Worm (Caenorhabditis elegans) whole organism, L1 larva: ENCODE results near the gene hex-3.

Experiments used
- C16A3.4 ChIP-seq: fragments of 150-350 bp; optimal IDR thresholded peaks from 2 replicates; lab custom pipeline; 2014; ENCODE audit warnings: missing biosample characterization, missing genetic modification characterization
- F16B12.6 ChIP-seq: fragments of 150-350 bp; optimal IDR thresholded peaks from 2 replicates; lab custom pipeline; 2014; ENCODE audit warnings: missing biosample characterization, missing genetic modification characterization
- aha-1 ChIP-seq: fragments of 150-350 bp; optimal IDR thresholded peaks from 2 replicates; lab custom pipeline; 2014; ENCODE audit warnings: missing biosample characterization, missing genetic modification characterization
- aly-2 ChIP-seq: fragments of 150-350 bp; optimal IDR thresholded peaks from 2 replicates; lab custom pipeline; 2014; ENCODE audit warnings: missing biosample characterization, missing genetic modification characterization
- ceh-63 ChIP-seq: fragments of 200-800 bp; sonication (Bioruptor generic); optimal IDR thresholded peaks from 2 replicates; lab custom pipeline; 2018; ENCODE audit warnings: mild to moderate bottlenecking, missing genetic modification characterization, missing compliant biosample characterization
- ceh-82 ChIP-seq, 3 experiments: fragments of 150-350 bp in 1 of 3; sonication (generic microtip) in 2 of 3; optimal IDR thresholded peaks; 2 replicates each; lab custom pipeline; 2014 to 2017; ENCODE audit warnings: missing biosample characterization in 3 of 3, missing genetic modification characterization in 3 of 3
- efl-1 ChIP-seq, 4 experiments: fragments of 150-350 bp; optimal IDR thresholded peaks in 3 of 4; peaks in 1 of 4; 1 replicate in 1 of 4; 2 replicates in 3 of 4; lab custom pipeline; 2014; ENCODE audit warnings: missing biosample characterization in 2 of 4, missing genetic modification characterization in 2 of 4, missing genetic modification reagents in 2 of 4
- egl-13 ChIP-seq: sonication (generic microtip); optimal IDR thresholded peaks from 2 replicates; lab custom pipeline; 2016; ENCODE audit warnings: missing genotype, missing genetic modification reagents, missing genetic modification characterization, missing compliant biosample characterization
- egl-27 ChIP-seq, 2 experiments: fragments of 150-350 bp in 1 of 2; sonication (generic microtip); optimal IDR thresholded peaks; 3 replicates each; lab custom pipeline; 2017 to 2018; ENCODE audit warnings: missing biosample characterization in 2 of 2, missing genetic modification characterization in 2 of 2, missing genetic modification reagents in 2 of 2
- elt-2 ChIP-seq: sonication (generic microtip); optimal IDR thresholded peaks from 2 replicates; lab custom pipeline; 2016; ENCODE audit warnings: missing genetic modification characterization, mild to moderate bottlenecking, inconsistent platforms, missing compliant biosample characterization, missing genetic modification reagents
- elt-3 ChIP-seq, 6 experiments: fragments of 150-350 bp in 1 of 6; sonication (generic microtip); optimal IDR thresholded peaks; 2 replicates each; lab custom pipeline; 2017 to 2018; ENCODE audit warnings: missing biosample characterization in 6 of 6, missing genetic modification characterization in 6 of 6, inconsistent platforms in 1 of 6
- fkh-10 ChIP-seq: sonication (generic microtip); optimal IDR thresholded peaks from 2 replicates; lab custom pipeline; 2017; ENCODE audit warnings: missing biosample characterization, missing genetic modification reagents, missing genetic modification characterization
- fkh-4 ChIP-seq: sonication (generic microtip); optimal IDR thresholded peaks from 2 replicates; lab custom pipeline; 2016; ENCODE audit warnings: missing compliant biosample characterization, missing genetic modification characterization, borderline replicate concordance
- hlh-17 ChIP-seq: fragments of 200-800 bp; sonication (Bioruptor generic); optimal IDR thresholded peaks from 2 replicates; lab custom pipeline; 2018; ENCODE audit warnings: missing genetic modification characterization, mild to moderate bottlenecking, missing compliant biosample characterization, moderate library complexity, borderline replicate concordance
- hlh-4 ChIP-seq: sonication (generic microtip); optimal IDR thresholded peaks from 2 replicates; lab custom pipeline; 2016; ENCODE audit warnings: mild to moderate bottlenecking, missing genetic modification characterization, missing compliant biosample characterization
- irx-1 ChIP-seq: sonication (generic microtip); optimal IDR thresholded peaks from 2 replicates; lab custom pipeline; 2016; ENCODE audit warnings: missing genetic modification characterization, missing compliant biosample characterization
- lin-13 ChIP-seq: fragments of 150-350 bp; optimal IDR thresholded peaks from 2 replicates; lab custom pipeline; 2014; ENCODE audit warnings: missing biosample characterization, missing genetic modification reagents, missing genetic modification characterization
- lin-14 ChIP-seq: fragments of 200-800 bp; sonication (Bioruptor generic); optimal IDR thresholded peaks from 2 replicates; lab custom pipeline; 2018; ENCODE audit warnings: mild to moderate bottlenecking, missing genetic modification characterization, moderate library complexity, missing compliant biosample characterization
- lsy-2 ChIP-seq, 2 experiments: fragments of 150-350 bp; optimal IDR thresholded peaks; 2 replicates each; lab custom pipeline; 2014; ENCODE audit warnings: missing biosample characterization in 2 of 2, missing genetic modification characterization in 2 of 2
- mab-9 ChIP-seq: fragments of 200-800 bp; sonication (Bioruptor generic); IDR thresholded peaks from 2 replicates; pipeline ENCODE4 v1.3.6; 2022; ENCODE audit warnings: missing genetic modification reagents, missing genetic modification characterization, missing compliant biosample characterization
- mef-2 ChIP-seq: fragments of 150-350 bp; optimal IDR thresholded peaks from 2 replicates; lab custom pipeline; 2014; ENCODE audit warnings: missing biosample characterization, missing genetic modification characterization
- nhr-11 ChIP-seq: fragments of 150-350 bp; optimal IDR thresholded peaks from 2 replicates; lab custom pipeline; 2014; ENCODE audit warnings: missing biosample characterization, missing genetic modification characterization
- nhr-12 ChIP-seq: sonication (generic microtip); optimal IDR thresholded peaks from 2 replicates; lab custom pipeline; 2017; ENCODE audit warnings: missing biosample characterization, missing genetic modification characterization
- nhr-28 ChIP-seq: fragments of 150-350 bp; optimal IDR thresholded peaks from 2 replicates; lab custom pipeline; 2014; ENCODE audit warnings: missing biosample characterization, missing genetic modification characterization
- nhr-47 ChIP-seq: sonication (generic microtip); optimal IDR thresholded peaks from 2 replicates; lab custom pipeline; 2016; ENCODE audit warnings: mild to moderate bottlenecking, missing genetic modification characterization, moderate library complexity, missing compliant biosample characterization
- nhr-71 ChIP-seq: sonication (generic microtip); optimal IDR thresholded peaks from 2 replicates; lab custom pipeline; 2016; ENCODE audit warnings: mild to moderate bottlenecking, missing genetic modification characterization, moderate library complexity, missing compliant biosample characterization
- pag-3 ChIP-seq: sonication (generic microtip); optimal IDR thresholded peaks from 2 replicates; lab custom pipeline; 2017; ENCODE audit warnings: missing genetic modification characterization, mild to moderate bottlenecking, missing compliant biosample characterization, antibody characterized with exemption, borderline replicate concordance; ENCODE audit not compliant: insufficient read depth
- pax-3 ChIP-seq: fragments of 200-800 bp; sonication (Bioruptor generic); optimal IDR thresholded peaks from 2 replicates; lab custom pipeline; 2018; ENCODE audit warnings: mild to moderate bottlenecking, missing genetic modification characterization, moderate library complexity, missing compliant biosample characterization
- rnt-1 ChIP-seq: sonication (generic microtip); optimal IDR thresholded peaks from 2 replicates; lab custom pipeline; 2016; ENCODE audit warnings: mild to moderate bottlenecking, missing genetic modification characterization, moderate library complexity, missing compliant biosample characterization
- skn-1 ChIP-seq: fragments of 150-350 bp; optimal IDR thresholded peaks from 2 replicates; lab custom pipeline; 2014; ENCODE audit warnings: missing biosample characterization, missing genetic modification characterization
- sox-4 ChIP-seq: sonication (generic microtip); optimal IDR thresholded peaks from 2 replicates; lab custom pipeline; 2016; ENCODE audit warnings: missing genetic modification characterization, missing compliant biosample characterization
- sptf-1 ChIP-seq: fragments of 150-350 bp; optimal IDR thresholded peaks from 2 replicates; lab custom pipeline; 2014; ENCODE audit warnings: missing biosample characterization, missing genetic modification characterization
- unc-130 ChIP-seq: fragments of 150-350 bp; optimal IDR thresholded peaks from 2 replicates; lab custom pipeline; 2017; ENCODE audit warnings: missing biosample characterization, missing genetic modification characterization, inconsistent platforms
- unc-30 ChIP-seq: sonication (generic microtip); optimal IDR thresholded peaks from 2 replicates; lab custom pipeline; 2017; ENCODE audit warnings: missing biosample characterization, missing genetic modification characterization
- unc-86 ChIP-seq: sonication (generic microtip); optimal IDR thresholded peaks from 2 replicates; lab custom pipeline; 2016; ENCODE audit warnings: missing genetic modification characterization, missing compliant biosample characterization
- unc-98 ChIP-seq: fragments of 200-800 bp; sonication (Bioruptor generic); IDR thresholded peaks from 2 replicates; pipeline ENCODE4 v1.3.6; 2022; ENCODE audit warnings: missing genetic modification characterization, missing compliant biosample characterization
- vab-15 ChIP-seq: sonication (generic microtip); optimal IDR thresholded peaks from 2 replicates; lab custom pipeline; 2017; ENCODE audit warnings: missing genotype, mild to moderate bottlenecking, missing genetic modification characterization, missing compliant biosample characterization
- xbp-1 ChIP-seq: sonication (generic microtip); optimal IDR thresholded peaks from 2 replicates; lab custom pipeline; 2016; ENCODE audit warnings: missing genetic modification characterization, missing compliant biosample characterization
- zip-4 ChIP-seq: fragments of 200-800 bp; sonication (Bioruptor generic); optimal IDR thresholded peaks from 2 replicates; lab custom pipeline; 2018; ENCODE audit warnings: mild to moderate bottlenecking, missing genetic modification characterization, moderate library complexity, missing compliant biosample characterization

hex-3 gene

DNA sequence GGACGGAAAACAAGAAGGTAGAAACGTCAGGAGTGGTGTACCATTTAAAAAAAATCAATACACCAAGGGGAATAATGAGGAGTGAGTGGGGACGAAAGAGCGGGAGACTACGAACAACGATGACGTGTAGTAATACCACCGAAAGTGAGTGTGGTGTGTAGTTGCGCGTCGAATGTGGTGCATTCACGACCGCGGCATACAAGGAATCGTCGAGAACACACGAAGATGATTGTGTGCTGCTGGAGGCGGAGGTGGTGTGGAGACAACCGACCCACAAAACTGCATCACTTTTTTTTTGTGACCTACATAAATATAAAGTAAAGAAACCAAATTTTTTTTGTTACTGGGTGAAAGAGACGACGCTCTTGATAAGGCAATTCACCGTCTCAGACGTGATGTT is 30.7 kb upstream of the hex-3 start (continued):
- TF ChIP-seq rnt-1 (tag; lab: Kevin White, UChicago) (peak; percentile 35), C16A3.4 (tag; lab: Kevin White, UChicago) (peak; percentile 75), F16B12.6 (peak; percentile 91), skn-1 (peak; percentile 26), pax-3 (tag; lab: Kevin White, UChicago) (peak; percentile 32), hlh-17 (GFP tag; lab: Kevin White, UChicago) (no peak), nhr-28 (tag; lab: Kevin White, UChicago) (no peak), mef-2 (tag; lab: Kevin White, UChicago) (no peak), fkh-10 (GFP tag; lab: Kevin White, UChicago) (no peak), unc-98 (no peak), xbp-1 (peak; percentile 99), zip-4 (GFP tag; lab: Kevin White, UChicago) (no peak), efl-1 (optimal IDR thresholded peaks at IDR 0.05; lab: Kevin White, UChicago) (peak; percentile 56 to 63), efl-1 (GFP tag; optimal IDR thresholded peaks at IDR 0.05 in 1 of 2; lab: Kevin White, UChicago) (peak; percentile 38 to 87), unc-130 (tag; lab: Kevin White, UChicago) (peak; percentile 45), pag-3 (tag; lab: Kevin White, UChicago) (no peak), nhr-11 (tag; lab: Kevin White, UChicago) (no peak), lin-13 (no peak), unc-30 (tag; lab: Kevin White, UChicago) (no peak), lsy-2 (tag; optimal IDR thresholded peaks at IDR 0.05; lab: Kevin White, UChicago) (peak; percentile 39 to 72), vab-15 (tag; lab: Kevin White, UChicago) (no peak), hlh-4 (tag; lab: Kevin White, UChicago) (no peak), mab-9 (GFP tag; lab: Robert Waterston, UW) (0 out of 2 replicates have a peak, but pooled peaks have one; percentile 44), sox-4 (no peak), lin-14 (GFP tag; lab: Kevin White, UChicago) (peak; percentile 85), sptf-1 (no peak), ceh-63 (no peak), nhr-12 (tag; lab: Kevin White, UChicago) (no peak), aly-2 (peak; percentile 7), nhr-47 (tag; lab: Kevin White, UChicago) (peak; percentile 67), unc-86 (tag; lab: Kevin White, UChicago) (peak; percentile 47), egl-27 (tag; optimal IDR thresholded peaks at IDR 0.05; lab: Kevin White, UChicago) (no peak)

DNA sequence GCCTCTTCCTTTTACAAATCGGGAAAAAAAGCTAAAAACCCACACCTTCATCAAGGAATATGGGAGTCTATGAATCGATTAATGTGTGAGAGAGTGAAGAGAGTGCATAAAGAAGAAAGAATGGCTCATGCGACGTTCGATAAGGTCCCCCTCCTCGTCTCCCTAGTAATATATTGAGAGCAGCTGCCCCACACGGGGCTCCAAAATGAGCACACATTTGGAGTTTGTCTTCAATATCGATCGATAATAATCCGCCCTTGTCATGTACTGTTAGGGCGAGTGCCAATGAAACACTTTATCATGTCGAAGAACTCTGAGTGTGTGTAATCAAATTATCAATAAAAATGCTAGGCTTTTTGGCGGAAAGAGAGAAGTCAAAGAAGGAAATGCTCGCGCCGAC is 29.8 kb upstream of the hex-3 start:
- TF ChIP-seq rnt-1 (tag; lab: Kevin White, UChicago) (no peak), pax-3 (tag; lab: Kevin White, UChicago) (peak; percentile 11), irx-1 (no peak), elt-2 (tag; lab: Kevin White, UChicago) (peak; percentile 34), egl-13 (tag; lab: Kevin White, UChicago) (no peak), nhr-71 (no peak), nhr-28 (tag; lab: Kevin White, UChicago) (no peak), sptf-1 (no peak), efl-1 (optimal IDR thresholded peaks at IDR 0.05; lab: Kevin White, UChicago) (no peak), efl-1 (GFP tag; optimal IDR thresholded peaks at IDR 0.05 in 1 of 2; lab: Kevin White, UChicago) (peak in 1 of 2 experiments; percentile 80), aha-1 (tag; lab: Kevin White, UChicago) (no peak), fkh-4 (tag; lab: Kevin White, UChicago) (no peak), ceh-82 (tag; optimal IDR thresholded peaks at IDR 0.05; lab: Kevin White, UChicago) (no peak), xbp-1 (no peak), sox-4 (no peak), elt-3 (tag; optimal IDR thresholded peaks at IDR 0.05; lab: Kevin White, UChicago) (no peak)
